Worm (Caenorhabditis elegans): Measurements from ENCODE around the gene srw-21.

srw-21 gene

DNA sequence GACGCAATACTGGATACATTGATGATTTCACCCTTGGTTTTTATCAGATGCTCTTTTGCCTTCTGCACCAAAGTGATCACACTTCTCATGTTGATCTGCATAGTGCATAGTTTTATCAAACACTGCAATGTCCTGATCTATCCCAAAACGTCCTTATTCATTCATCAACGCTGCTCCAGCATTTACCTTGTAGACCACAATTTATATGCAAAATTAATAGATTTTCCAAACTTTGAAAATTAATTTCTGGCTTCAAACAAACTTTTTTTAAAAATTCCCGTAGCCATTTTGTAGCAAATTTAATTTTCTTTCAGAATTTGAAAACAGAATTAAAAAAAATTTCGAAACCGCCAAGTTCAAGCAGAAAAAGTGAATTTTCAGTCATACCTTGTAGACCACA is 3.3 kb upstream of the srw-21 start, which contains the start of gene C06B8.3:
Gene C06B8.3 (minus strand): TSS at position 101 of the 400 bp plus-strand sequence.
- no peak for TF ChIP-seq unc-98 (GFP tag; IDR thresholded peaks at IDR 0.05)
- no peak for TF ChIP-seq jun-1 (tag; optimal IDR thresholded peaks at IDR 0.05)
- TF ChIP-seq F16B12.6 (tag; optimal IDR thresholded peaks at IDR 0.05): no peak
- TF ChIP-seq nhr-237 (tag; optimal IDR thresholded peaks at IDR 0.05): no peak
- TF ChIP-seq blmp-1 (tag; optimal IDR thresholded peaks at IDR 0.05): no peak
- TF ChIP-seq snu-23 (GFP tag; optimal IDR thresholded peaks at IDR 0.05): no peak
- TF ChIP-seq nhr-19 (GFP tag; conservative IDR thresholded peaks at IDR 0.05): no peak
- no peak for TF ChIP-seq sptf-1 (tag; optimal IDR thresholded peaks at IDR 0.05)
- no peak for TF ChIP-seq ceh-63 (GFP tag; optimal IDR thresholded peaks at IDR 0.05)

DNA sequence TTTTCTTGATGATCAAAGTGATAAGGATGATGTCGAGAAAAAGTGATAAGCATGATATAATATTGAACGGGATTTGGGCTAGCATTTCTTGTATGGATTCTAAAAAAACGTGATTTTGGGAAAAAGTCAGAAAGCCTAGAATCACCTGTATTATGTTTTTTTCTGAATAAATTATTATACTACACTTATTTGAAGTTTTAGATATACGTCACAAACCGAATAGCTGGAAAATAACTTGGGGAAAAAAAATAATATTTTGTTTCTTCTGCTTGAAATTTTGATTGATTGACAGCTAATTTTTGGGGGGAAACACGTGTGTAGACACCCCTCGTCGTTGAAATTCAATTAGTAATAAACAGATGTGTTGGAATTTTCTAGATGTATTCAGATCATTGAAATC is 4.7 kb downstream of the srw-21 start, which contains the start of gene str-264:
Gene str-264 (minus strand): TSS at position 101 of the 400 bp plus-strand sequence.
- TF ChIP-seq swsn-7 (tag; optimal IDR thresholded peaks at IDR 0.05): no peak

DNA sequence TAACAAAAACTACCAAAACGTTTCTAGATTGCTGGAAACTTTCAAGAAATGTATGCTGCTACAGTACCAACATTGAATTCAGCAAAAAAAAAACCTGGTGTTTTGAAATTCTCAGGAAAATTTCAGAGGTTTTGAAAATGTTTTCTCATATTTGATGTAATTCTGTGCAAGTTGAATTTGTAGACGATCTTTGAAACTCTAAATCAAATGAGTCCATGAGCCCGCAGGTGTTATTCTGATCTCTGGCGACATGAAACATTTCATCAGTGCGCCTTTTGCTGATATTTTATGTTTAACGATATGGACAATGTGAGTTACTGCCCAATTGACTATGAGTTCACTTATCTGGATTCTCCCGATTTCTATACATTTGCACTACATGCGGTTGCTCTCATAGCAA is 5.8 kb downstream of the srw-21 start, which contains the start of gene srh-218:
Gene srh-218 (plus strand): TSS at position 301 of the 400 bp plus-strand sequence.
- TF ChIP-seq nhr-47 (tag; optimal IDR thresholded peaks at IDR 0.05) (no peak), ceh-8 (GFP tag; optimal IDR thresholded peaks at IDR 0.05) (no peak), nhr-237 (tag; optimal IDR thresholded peaks at IDR 0.05) (no peak), pax-3 (tag; optimal IDR thresholded peaks at IDR 0.05) (no peak), sptf-1 (tag; optimal IDR thresholded peaks at IDR 0.05) (no peak), vab-15 (tag; optimal IDR thresholded peaks at IDR 0.05) (no peak), elt-2 (tag; optimal IDR thresholded peaks at IDR 0.05) (no peak), unc-98 (GFP tag; IDR thresholded peaks at IDR 0.05) (no peak), unc-30 (tag; optimal IDR thresholded peaks at IDR 0.05) (no peak), ceh-82 (tag; optimal IDR thresholded peaks at IDR 0.05) (no peak), mep-1 (tag; optimal IDR thresholded peaks at IDR 0.05) (no peak), nhr-28 (tag; optimal IDR thresholded peaks at IDR 0.05) (no peak), zag-1 (tag; optimal IDR thresholded peaks at IDR 0.05) (no peak), hpl-2 (GFP tag; optimal IDR thresholded peaks at IDR 0.05) (no peak), swsn-7 (tag; optimal IDR thresholded peaks at IDR 0.05) (no peak), C16A3.4 (tag; optimal IDR thresholded peaks at IDR 0.05) (no peak)

DNA sequence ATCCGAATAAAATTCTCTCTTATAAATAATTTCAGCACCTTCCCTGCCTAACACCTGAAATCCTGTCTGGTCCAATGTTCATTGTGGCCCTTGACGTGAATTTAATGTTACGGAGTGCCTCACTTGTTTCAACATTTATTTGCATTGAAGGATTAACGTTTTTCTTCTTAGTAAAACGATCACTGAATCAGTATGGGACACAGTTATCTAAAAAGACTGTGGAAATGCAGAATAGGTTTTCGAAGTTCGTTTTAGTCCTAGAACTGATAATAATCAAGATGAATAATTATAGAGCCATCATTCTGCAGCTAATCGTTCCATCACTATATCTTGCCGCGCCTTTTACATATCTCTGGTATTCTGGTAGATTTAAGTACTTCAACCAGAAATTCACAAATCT is 7.3 kb downstream of the srw-21 start, which contains the start of gene srh-219:
Gene srh-219 (plus strand): TSS at position 301 of the 400 bp plus-strand sequence.
- TF ChIP-seq efl-1 (optimal IDR thresholded peaks at IDR 0.05): no peak
- peak in 1 of 2 experiments; percentile 48 for TF ChIP-seq efl-1 (GFP tag; optimal IDR thresholded peaks at IDR 0.05 in 1 of 2)
- no peak for TF ChIP-seq hlh-4 (tag; optimal IDR thresholded peaks at IDR 0.05)
- no peak for TF ChIP-seq C04F5.9 (tag; optimal IDR thresholded peaks at IDR 0.05)

DNA sequence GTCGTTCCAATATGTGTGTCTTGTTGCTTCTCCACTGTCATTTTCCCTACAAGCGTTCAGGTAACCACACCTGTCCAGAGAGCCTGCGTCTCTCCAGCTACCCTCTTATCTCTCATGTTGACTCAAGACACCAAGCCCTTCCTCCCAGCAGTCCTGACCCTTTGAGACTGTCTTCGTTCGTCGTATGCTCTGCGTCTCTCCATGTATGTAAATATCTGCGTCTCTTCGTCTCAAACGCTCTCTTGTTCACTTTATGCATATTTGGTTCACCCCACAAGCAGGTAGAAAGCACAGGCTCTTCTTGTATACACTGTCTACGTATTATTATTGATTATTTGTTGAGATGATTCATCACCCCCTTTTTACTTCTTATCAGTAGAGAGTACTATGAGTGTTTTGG is 9.9 kb downstream of the srw-21 start:
- TF ChIP-seq mep-1 (tag; optimal IDR thresholded peaks at IDR 0.05) (no peak), fkh-8 (tag; optimal IDR thresholded peaks at IDR 0.05) (no peak), ceh-88 (GFP tag; IDR thresholded peaks at IDR 0.05) (no peak), elt-2 (tag; optimal IDR thresholded peaks at IDR 0.05) (peak; percentile 88), nhr-84 (tag; optimal IDR thresholded peaks at IDR 0.05) (no peak), egl-13 (tag; optimal IDR thresholded peaks at IDR 0.05) (no peak), irx-1 (tag; optimal IDR thresholded peaks at IDR 0.05) (no peak), nhr-47 (tag; optimal IDR thresholded peaks at IDR 0.05) (no peak), lin-13 (GFP tag; optimal IDR thresholded peaks at IDR 0.05) (no peak), mef-2 (tag; optimal IDR thresholded peaks at IDR 0.05) (no peak), nhr-71 (tag; optimal IDR thresholded peaks at IDR 0.05) (no peak), grh-1 (GFP tag; IDR thresholded peaks at IDR 0.05) (no peak), unc-130 (tag; optimal IDR thresholded peaks at IDR 0.05) (no peak), nhr-85 (tag) (no peak), vab-15 (tag; optimal IDR thresholded peaks at IDR 0.05) (no peak), dpl-1 (GFP tag; optimal IDR thresholded peaks at IDR 0.05) (no peak), nhr-19 (GFP tag; conservative IDR thresholded peaks at IDR 0.05) (no peak), sptf-1 (tag; optimal IDR thresholded peaks at IDR 0.05) (no peak), F16B12.6 (tag; optimal IDR thresholded peaks at IDR 0.05) (no peak), isw-1 (GFP tag; IDR thresholded peaks at IDR 0.05) (no peak), alr-1 (tag; optimal IDR thresholded peaks at IDR 0.05; ENCODE audit: borderline replicate concordance) (no peak), egl-27 (tag; optimal IDR thresholded peaks at IDR 0.05) (no peak), nhr-11 (tag; optimal IDR thresholded peaks at IDR 0.05) (no peak), C04F5.9 (tag; optimal IDR thresholded peaks at IDR 0.05) (no peak), aly-2 (tag; optimal IDR thresholded peaks at IDR 0.05) (no peak), mdl-1 (tag; optimal IDR thresholded peaks at IDR 0.05) (peak in 1 of 2 experiments; percentile 18), fos-1 (tag; optimal IDR thresholded peaks at IDR 0.05) (peak; percentile 3), lin-39 (tag; optimal IDR thresholded peaks at IDR 0.05) (no peak)

Data from whole organism, L1 larva.